Fruit fly (Drosophila melanogaster) whole organism, embryonic: ENCODE data around the gene CG43085.

Experiments used
- Bgb ChIP-seq: fragments of 200-800 bp; sonication (Bioruptor generic); IDR thresholded peaks from 2 replicates; pipeline ENCODE4 v1.3.6; 2022; ENCODE audit warnings: missing biosample characterization, missing genetic modification characterization; ENCODE audit not compliant: partially characterized antibody
- CG12071 ChIP-seq: fragments of 200-800 bp; sonication (Bioruptor generic); optimal IDR thresholded peaks from 3 replicates; lab custom pipeline; 2018; ENCODE audit warnings: missing biosample characterization, mild to moderate bottlenecking, missing genetic modification characterization
- Doc3 ChIP-seq: fragments of 200-800 bp; sonication (Bioruptor generic); IDR thresholded peaks from 3 replicates; pipeline ENCODE4 v1.3.6; 2022; ENCODE audit warnings: missing biosample characterization, missing genetic modification characterization; ENCODE audit not compliant: partially characterized antibody
- NK7.1 ChIP-seq: fragments of 200-800 bp; sonication (Bioruptor generic); optimal IDR thresholded peaks from 3 replicates; lab custom pipeline; 2016; ENCODE audit warnings: missing biosample characterization, missing genetic modification characterization
- zen ChIP-seq: fragments of 200-800 bp; sonication (Bioruptor generic); optimal IDR thresholded peaks from 3 replicates; lab custom pipeline; 2018; ENCODE audit warnings: missing biosample characterization, mild to moderate bottlenecking, missing genetic modification characterization, moderate library complexity

- TF ChIP-seq Bgb = no peak
- TF ChIP-seq NK7.1 (GFP tag; lab: Kevin White, UChicago) = no peak
- peak; percentile 78 for TF ChIP-seq CG12071 (GFP tag; lab: Kevin White, UChicago)
- no peak for TF ChIP-seq Doc3
- no peak for TF ChIP-seq zen (tag; lab: Kevin White, UChicago)
Observed at dm6 chr3L:17655837-17656308, 9.3 kb upstream of the CG43085 start.
